Fruit fly (Drosophila melanogaster) whole organism, embryonic: Measurements from ENCODE around the gene ac.

Source experiments
- Bgb ChIP-seq: fragments of 200-800 bp; sonication (Bioruptor generic); IDR thresholded peaks from 2 replicates; pipeline ENCODE4 v1.3.6; 2022; ENCODE audit warnings: missing biosample characterization, missing genetic modification characterization; ENCODE audit not compliant: partially characterized antibody
- CG10147 ChIP-seq: fragments of 200-800 bp; sonication (Bioruptor generic); optimal IDR thresholded peaks from 2 replicates; lab custom pipeline; 2019; ENCODE audit warnings: missing biosample characterization, mild to moderate bottlenecking, missing genetic modification characterization, moderate library complexity
- CG11560 ChIP-seq: fragments of 200-800 bp; sonication (Bioruptor generic); IDR thresholded peaks from 3 replicates; pipeline ENCODE4 v1.3.6; 2022; ENCODE audit warnings: missing biosample characterization, missing genetic modification characterization
- CG12769 ChIP-seq: fragments of 200-800 bp; sonication (Bioruptor generic); optimal IDR thresholded peaks from 2 replicates; lab custom pipeline; 2019; ENCODE audit warnings: missing biosample characterization, mild to moderate bottlenecking, missing genetic modification characterization, moderate library complexity
- CG13894 ChIP-seq: fragments of 200-800 bp; sonication (Bioruptor generic); optimal IDR thresholded peaks from 3 replicates; lab custom pipeline; 2018; ENCODE audit warnings: missing biosample characterization, mild to moderate bottlenecking, missing genetic modification characterization, moderate library complexity
- CG16813 ChIP-seq: fragments of 200-800 bp; sonication (Bioruptor generic); IDR thresholded peaks from 3 replicates; pipeline ENCODE4 v1.3.6; 2022; ENCODE audit warnings: missing biosample characterization, missing genetic modification characterization; ENCODE audit not compliant: partially characterized antibody
- CG18599 ChIP-seq: fragments of 200-800 bp; sonication (Bioruptor generic); optimal IDR thresholded peaks from 3 replicates; lab custom pipeline; 2017; ENCODE audit warnings: missing biosample characterization, missing genetic modification characterization, mild to moderate bottlenecking, moderate library complexity, missing genetic modification reagents
- CG2199 ChIP-seq: fragments of 200-800 bp; sonication (Bioruptor generic); IDR thresholded peaks from 3 replicates; pipeline ENCODE4 v1.3.6; 2022; ENCODE audit warnings: missing biosample characterization, missing genetic modification characterization
- CG42726 ChIP-seq: fragments of 200-800 bp; sonication (Bioruptor generic); IDR thresholded peaks from 2 replicates; pipeline ENCODE4 v1.3.6; 2022; ENCODE audit warnings: missing biosample characterization, missing genetic modification characterization; ENCODE audit not compliant: partially characterized antibody
- CG6689 ChIP-seq: fragments of 200-800 bp; sonication (Bioruptor generic); IDR thresholded peaks from 2 replicates; pipeline ENCODE4 v1.3.6; 2022; ENCODE audit warnings: missing biosample characterization, missing genetic modification characterization
- CG7786 ChIP-seq: fragments of 200-800 bp; sonication (Bioruptor generic); optimal IDR thresholded peaks from 2 replicates; lab custom pipeline; 2016; ENCODE audit warnings: missing biosample characterization, missing genetic modification characterization
- CTCF ChIP-seq: fragments of 200-800 bp; sonication (Bioruptor generic); optimal IDR thresholded peaks from 2 replicates; lab custom pipeline; 2017; ENCODE audit warnings: missing biosample characterization, mild to moderate bottlenecking, missing genetic modification characterization, moderate library complexity
- CkIIα-i1 ChIP-seq: fragments of 200-800 bp; sonication (Bioruptor generic); IDR thresholded peaks from 2 replicates; pipeline ENCODE4 v1.3.6; 2022; ENCODE audit warnings: missing biosample characterization, missing genetic modification characterization
- Deaf1 ChIP-seq: fragments of 200-800 bp; optimal IDR thresholded peaks from 3 replicates; lab custom pipeline; 2019; ENCODE audit warnings: missing biosample characterization, mild to moderate bottlenecking, missing genetic modification characterization, moderate library complexity
- Drgx ChIP-seq: fragments of 200-800 bp; sonication (Bioruptor generic); IDR thresholded peaks from 2 replicates; pipeline ENCODE4 v1.3.6; 2022; ENCODE audit warnings: missing biosample characterization, missing genetic modification characterization
- Lim3 ChIP-seq: fragments of 200-800 bp; sonication (Bioruptor generic); IDR thresholded peaks from 2 replicates; pipeline ENCODE4 v1.3.6; 2022; ENCODE audit warnings: missing biosample characterization, missing genetic modification characterization
- Med ChIP-seq: fragments of 200-800 bp; sonication (Bioruptor generic); peaks from one replicate; lab custom pipeline; 2016; ENCODE audit warnings: missing biosample characterization, missing genetic modification characterization, mild to moderate bottlenecking, inconsistent platforms, moderate library complexity
- Nf-YB ChIP-seq: fragments of 200-800 bp; sonication (Bioruptor generic); optimal IDR thresholded peaks from 3 replicates; lab custom pipeline; 2019; ENCODE audit warnings: missing biosample characterization, mild to moderate bottlenecking, missing genetic modification characterization, moderate library complexity
- Oaz ChIP-seq: fragments of 200-800 bp; sonication (Bioruptor generic); IDR thresholded peaks from 2 replicates; pipeline ENCODE4 v1.3.6; 2022; ENCODE audit warnings: missing biosample characterization, missing genetic modification characterization
- Opbp ChIP-seq: fragments of 200-800 bp; sonication (Bioruptor generic); IDR thresholded peaks from 3 replicates; pipeline ENCODE4 v1.3.6; 2022; ENCODE audit warnings: missing biosample characterization, missing genetic modification characterization; ENCODE audit not compliant: partially characterized antibody
- Poxn ChIP-seq: fragments of 200-800 bp; sonication (Bioruptor generic); IDR thresholded peaks from 2 replicates; pipeline ENCODE4 v1.3.6; 2022; ENCODE audit warnings: missing biosample characterization, missing genetic modification characterization
- amos ChIP-seq: fragments of 200-800 bp; sonication (Bioruptor generic); IDR thresholded peaks from 2 replicates; pipeline ENCODE4 v1.3.6; 2022; ENCODE audit warnings: missing biosample characterization, missing genetic modification characterization; ENCODE audit not compliant: partially characterized antibody
- bsh ChIP-seq, 2 experiments: fragments of 200-800 bp; sonication (Bioruptor generic); optimal IDR thresholded peaks; 2 replicates each; lab custom pipeline; 2017 to 2018; ENCODE audit warnings: mild to moderate bottlenecking in 2 of 2, missing biosample characterization in 2 of 2, missing genetic modification characterization in 2 of 2, moderate library complexity in 1 of 2
- gfzf ChIP-seq: fragments of 200-800 bp; sonication (Bioruptor generic); optimal IDR thresholded peaks from 2 replicates; lab custom pipeline; 2016; ENCODE audit warnings: missing biosample characterization, mild to moderate bottlenecking, missing genetic modification characterization, moderate library complexity
- jing ChIP-seq: fragments of 200-800 bp; sonication (Bioruptor generic); optimal IDR thresholded peaks from 2 replicates; lab custom pipeline; 2018; ENCODE audit warnings: missing biosample characterization, mild to moderate bottlenecking, missing genetic modification characterization
- lola ChIP-seq, 3 experiments: fragments of >200 bp in 2 of 3; fragments of 200-800 bp in 1 of 3; sonication (Bioruptor generic) in 1 of 3; optimal IDR thresholded peaks; 2 replicates each; lab custom pipeline; 2017 to 2019; ENCODE audit warnings: missing biosample characterization in 3 of 3, missing genetic modification characterization in 3 of 3, mild to moderate bottlenecking in 1 of 3, moderate library complexity in 1 of 3
- lov ChIP-seq, 2 experiments: fragments of 200-800 bp in 1 of 2; fragments of >200 bp in 1 of 2; sonication (Bioruptor generic) in 1 of 2; IDR thresholded peaks in 1 of 2; optimal IDR thresholded peaks in 1 of 2; 2 replicates in 1 of 2; 3 replicates in 1 of 2; pipeline versions ENCODE4 v1.3.6 to Lab custom; 2017 to 2022; ENCODE audit warnings: missing biosample characterization in 1 of 2, missing genetic modification characterization in 1 of 2
- nom ChIP-seq: fragments of 200-800 bp; sonication (Bioruptor generic); optimal IDR thresholded peaks from 2 replicates; lab custom pipeline; 2017; ENCODE audit warnings: missing biosample characterization, missing genetic modification characterization, mild to moderate bottlenecking, moderate library complexity, missing genetic modification reagents
- oc ChIP-seq: fragments of 200-800 bp; sonication (Bioruptor generic); optimal IDR thresholded peaks from 2 replicates; lab custom pipeline; 2018; ENCODE audit warnings: missing biosample characterization, mild to moderate bottlenecking, missing genetic modification characterization, moderate library complexity
- pita ChIP-seq: fragments of 200-800 bp; sonication (Bioruptor generic); optimal IDR thresholded peaks from 2 replicates; lab custom pipeline; 2017; ENCODE audit warnings: missing biosample characterization, mild to moderate bottlenecking, missing genetic modification characterization
- sens ChIP-seq: fragments of 200-800 bp; sonication (Bioruptor generic); peaks from one replicate; lab custom pipeline; 2016; ENCODE audit warnings: missing biosample characterization, missing genetic modification characterization
- sqz ChIP-seq: fragments of 200-800 bp; sonication (Bioruptor generic); optimal IDR thresholded peaks from 3 replicates; lab custom pipeline; 2018; ENCODE audit warnings: missing biosample characterization, mild to moderate bottlenecking, missing genetic modification characterization
- stwl ChIP-seq: fragments of 200-800 bp; sonication (Bioruptor generic); optimal IDR thresholded peaks from 3 replicates; lab custom pipeline; 2018; ENCODE audit warnings: missing biosample characterization, mild to moderate bottlenecking, missing genetic modification characterization, moderate library complexity
- tgo ChIP-seq: fragments of 200-800 bp; sonication (Bioruptor generic); IDR thresholded peaks from 3 replicates; pipeline ENCODE4 v1.3.6; 2022; ENCODE audit warnings: missing biosample characterization, missing genetic modification characterization
- tll ChIP-seq, 2 experiments: fragments of 200-800 bp in 1 of 2; fragments of >200 bp in 1 of 2; sonication (Bioruptor generic) in 1 of 2; optimal IDR thresholded peaks; 2 replicates each; lab custom pipeline; 2017 to 2019; ENCODE audit warnings: missing biosample characterization in 2 of 2, missing genetic modification characterization in 2 of 2, mild to moderate bottlenecking in 1 of 2, moderate library complexity in 1 of 2
- trem ChIP-seq: fragments of 200-800 bp; optimal IDR thresholded peaks from 3 replicates; lab custom pipeline; 2019; ENCODE audit warnings: missing biosample characterization, mild to moderate bottlenecking, missing genetic modification characterization, moderate library complexity

ac gene

dm6 chrX:352767-353166, 17.1 kb upstream of the ac start, which contains the start of gene CG43182:
CG43182 (plus strand) TSS chrX:353067.
- TF ChIP-seq CG7786 (GFP tag; lab: Kevin White, UChicago): no peak
- no peak for TF ChIP-seq lola (GFP tag; optimal IDR thresholded peaks at IDR 0.05; lab: Kevin White, UChicago)
- TF ChIP-seq Poxn: no peak
- TF ChIP-seq CkIIα-i1 (GFP tag; lab: Robert Waterston, UW): no peak

- TF ChIP-seq Lim3 (GFP tag; lab: Robert Waterston, UW): peak; percentile 38; the same call in 1 of the 2 replicates
- 0 out of 3 replicates have a peak, but pooled peaks have one; percentile 31 for TF ChIP-seq CG16813 (GFP tag; lab: Robert Waterston, UW)
- TF ChIP-seq CG11560 (tag; lab: Robert Waterston, UW): peak; percentile 42; the same call in 1 of the 3 replicates
- TF ChIP-seq CG18599 (GFP tag; lab: Kevin White, UChicago): no peak
- TF ChIP-seq Drgx (GFP tag; lab: Robert Waterston, UW): peak; percentile 26; the same call in 1 of the 2 replicates
These were observed 15.8 kb upstream of the ac start for dm6 chrX:353929-354515.

- peak; percentile 22 for TF ChIP-seq jing
- peak; percentile 37 for TF ChIP-seq oc (tag; lab: Kevin White, UChicago)
- TF ChIP-seq CG6689 (GFP tag; lab: Robert Waterston, UW): 0 out of 2 replicates have a peak, but pooled peaks have one; percentile 9
- peak; percentile 89 for TF ChIP-seq CG13894
- peak; percentile 39 for TF ChIP-seq Med (GFP tag; lab: Kevin White, UChicago)
- TF ChIP-seq Deaf1 (tag; lab: Kevin White, UChicago): peak; percentile 92
- TF ChIP-seq CG7786 (GFP tag; lab: Kevin White, UChicago): no peak
- peak; percentile 75 for TF ChIP-seq sens (GFP tag; lab: Kevin White, UChicago)
- TF ChIP-seq lov (optimal IDR thresholded peaks at IDR 0.05; lab: Kevin White, UChicago): no peak
- 0 out of 3 replicates have a peak, but pooled peaks have one; percentile 52 for TF ChIP-seq lov (GFP tag; IDR thresholded peaks at IDR 0.05; lab: Robert Waterston, UW)
- TF ChIP-seq CG12769 (tag; lab: Kevin White, UChicago): peak; percentile 17
- no peak for TF ChIP-seq CG10147 (GFP tag; lab: Kevin White, UChicago)
- peak; percentile 12 for TF ChIP-seq sqz
- TF ChIP-seq tgo: 0 out of 3 replicates have a peak, but pooled peaks have one; percentile 32
- peak; percentile 60 for TF ChIP-seq Nf-YB (GFP tag; lab: Kevin White, UChicago)
- TF ChIP-seq CG2199 (GFP tag; lab: Robert Waterston, UW): peak; percentile 82; the same call in 2 of the 3 replicates
- no peak for TF ChIP-seq Oaz (GFP tag; lab: Robert Waterston, UW)
These were observed 13.6 kb upstream of the ac start, which contains the start of gene y for dm6 chrX:356232-356631. y (plus strand) TSS chrX:356509.

- TF ChIP-seq CTCF (GFP tag; lab: Kevin White, UChicago) (peak; percentile 77), CG2199 (GFP tag; lab: Robert Waterston, UW) (peak; percentile 90; the same call in 2 of the 3 replicates), trem (no peak), nom (GFP tag; lab: Kevin White, UChicago) (peak; percentile 67), gfzf (GFP tag; lab: Kevin White, UChicago) (no peak), CG42726 (GFP tag; lab: Robert Waterston, UW) (0 out of 2 replicates have a peak, but pooled peaks have one; percentile 30), bsh (GFP tag; optimal IDR thresholded peaks at IDR 0.05; lab: Kevin White, UChicago) (peak in 1 of 2 experiments; percentile 55), amos (peak; percentile 11; the same call in 1 of the 2 replicates), tll (GFP tag; optimal IDR thresholded peaks at IDR 0.05; lab: Kevin White, UChicago) (no peak), Opbp (0 out of 3 replicates have a peak, but pooled peaks have one; percentile 36), pita (peak; percentile 16), Bgb (GFP tag; lab: Robert Waterston, UW) (peak; percentile 52), stwl (tag; lab: Kevin White, UChicago) (peak; percentile 56)
These were observed 8.4 kb upstream of the ac start for dm6 chrX:361418-361817.
